Fruit fly (Drosophila melanogaster) whole organism, pupa: Measurements from ENCODE around the gene Pex14.

Experiments used
- CG10348 ChIP-seq: fragments of 200-800 bp; sonication (Bioruptor generic); IDR thresholded peaks from 2 replicates; pipeline ENCODE4 v1.3.6; 2022; ENCODE audit warnings: missing biosample characterization, missing genetic modification characterization
- CG12605 ChIP-seq: fragments of 200-800 bp; sonication (Bioruptor generic); IDR thresholded peaks from 2 replicates; pipeline ENCODE4 v1.3.6; 2022; ENCODE audit warnings: missing biosample characterization, missing genetic modification characterization
- CG13204 ChIP-seq: fragments of 200-800 bp; sonication (Bioruptor generic); optimal IDR thresholded peaks from 2 replicates; lab custom pipeline; 2018; ENCODE audit warnings: missing biosample characterization, mild to moderate bottlenecking, missing genetic modification characterization, moderate library complexity
- CG14655 ChIP-seq: fragments of 200-800 bp; sonication (Bioruptor generic); optimal IDR thresholded peaks from 3 replicates; lab custom pipeline; 2017; ENCODE audit warnings: mild to moderate bottlenecking, missing biosample characterization, missing genetic modification reagents, missing genetic modification characterization
- CG15710 ChIP-seq: fragments of 200-800 bp; sonication (Bioruptor generic); optimal IDR thresholded peaks from 2 replicates; lab custom pipeline; 2018; ENCODE audit warnings: missing biosample characterization, mild to moderate bottlenecking, missing genetic modification characterization, moderate library complexity
- CG17806 ChIP-seq: fragments of 200-800 bp; sonication (Bioruptor generic); optimal IDR thresholded peaks from 2 replicates; lab custom pipeline; 2018; ENCODE audit warnings: missing biosample characterization, mild to moderate bottlenecking, missing genetic modification characterization, moderate library complexity
- CG32121 ChIP-seq: fragments of 200-800 bp; sonication (Bioruptor generic); IDR thresholded peaks from 2 replicates; pipeline ENCODE4 v1.3.6; 2022; ENCODE audit warnings: missing biosample characterization, missing genetic modification characterization
- CG34367 ChIP-seq: fragments of 200-800 bp; sonication (Bioruptor generic); optimal IDR thresholded peaks from 2 replicates; lab custom pipeline; 2018; ENCODE audit warnings: missing biosample characterization, mild to moderate bottlenecking, missing genetic modification characterization
- CG4496 ChIP-seq: fragments of 200-800 bp; sonication (Bioruptor generic); IDR thresholded peaks from 3 replicates; pipeline ENCODE4 v1.3.6; 2022; ENCODE audit warnings: missing biosample characterization, missing genetic modification characterization
- CG8159 ChIP-seq: fragments of 200-800 bp; sonication (Bioruptor generic); optimal IDR thresholded peaks from 3 replicates; lab custom pipeline; 2018; ENCODE audit warnings: missing biosample characterization, mild to moderate bottlenecking, missing genetic modification characterization, moderate library complexity
- CG8301 ChIP-seq: fragments of 200-800 bp; sonication (Bioruptor generic); optimal IDR thresholded peaks from 2 replicates; lab custom pipeline; 2018; ENCODE audit warnings: missing biosample characterization, mild to moderate bottlenecking, missing genetic modification characterization
- CG9948 ChIP-seq: fragments of 200-800 bp; sonication (Bioruptor generic); optimal IDR thresholded peaks from 2 replicates; lab custom pipeline; 2018; ENCODE audit warnings: missing biosample characterization, mild to moderate bottlenecking, missing genetic modification characterization, moderate library complexity
- D1 ChIP-seq: fragments of 200-800 bp; sonication (Bioruptor generic); optimal IDR thresholded peaks from 2 replicates; lab custom pipeline; 2018; ENCODE audit warnings: missing biosample characterization, mild to moderate bottlenecking, missing genetic modification characterization, moderate library complexity
- EcR ChIP-seq: fragments of 200-800 bp; sonication (Bioruptor generic); optimal IDR thresholded peaks from 3 replicates; lab custom pipeline; 2019; ENCODE audit warnings: missing biosample characterization, missing genetic modification characterization, mild to moderate bottlenecking, moderate library complexity, missing genetic modification reagents
- Ets98B ChIP-seq: fragments of 200-800 bp; sonication (Bioruptor generic); IDR thresholded peaks from 2 replicates; pipeline ENCODE4 v1.3.6; 2022; ENCODE audit warnings: missing biosample characterization, missing genetic modification characterization
- Pif1A ChIP-seq: fragments of 200-800 bp; sonication (Bioruptor generic); optimal IDR thresholded peaks from 3 replicates; lab custom pipeline; 2016; ENCODE audit warnings: missing biosample characterization, missing genetic modification characterization
- Pif1B ChIP-seq: fragments of 200-800 bp; sonication (Bioruptor generic); optimal IDR thresholded peaks from 3 replicates; lab custom pipeline; 2016; ENCODE audit warnings: missing biosample characterization, missing genetic modification characterization
- Snoo ChIP-seq: fragments of 200-800 bp; sonication (Bioruptor generic); optimal IDR thresholded peaks from 3 replicates; lab custom pipeline; 2017; ENCODE audit warnings: missing biosample characterization, mild to moderate bottlenecking, missing genetic modification characterization, inconsistent platforms
- fd96Ca ChIP-seq: fragments of 200-800 bp; sonication (Bioruptor generic); IDR thresholded peaks from 3 replicates; pipeline ENCODE4 v1.3.6; 2022; ENCODE audit warnings: missing biosample characterization, missing genetic modification characterization
- gl ChIP-seq: fragments of 200-800 bp; sonication (Bioruptor generic); optimal IDR thresholded peaks from 2 replicates; lab custom pipeline; 2018; ENCODE audit warnings: missing biosample characterization, mild to moderate bottlenecking, missing genetic modification characterization
- rn ChIP-seq: fragments of 200-800 bp; sonication (Bioruptor generic); IDR thresholded peaks from 2 replicates; pipeline ENCODE4 v1.3.6; 2022; ENCODE audit warnings: missing biosample characterization, missing genetic modification characterization

Gene Pex14

dm6 chr3L:20750391-20750790, 28.2 kb upstream of the Pex14 start:
- TF ChIP-seq CG8159 (tag; lab: Kevin White, UChicago) (no peak), rn (GFP tag; lab: Robert Waterston, UW) (no peak), CG10348 (GFP tag; lab: Robert Waterston, UW) (no peak), D1 (no peak), CG8301 (tag; lab: Kevin White, UChicago) (no peak), Snoo (tag; lab: Kevin White, UChicago) (no peak), EcR (no peak), CG12605 (GFP tag; lab: Robert Waterston, UW) (no peak), CG13204 (no peak), fd96Ca (no peak), CG9948 (no peak), CG17806 (tag; lab: Kevin White, UChicago) (no peak)

- no peak for TF ChIP-seq gl
- TF ChIP-seq CG8159 (tag; lab: Kevin White, UChicago) = no peak
- TF ChIP-seq CG4496 (GFP tag; lab: Robert Waterston, UW) = no peak
- no peak for TF ChIP-seq D1
- TF ChIP-seq CG32121 (GFP tag; lab: Robert Waterston, UW) = no peak
- no peak for TF ChIP-seq CG10348 (GFP tag; lab: Robert Waterston, UW)
- TF ChIP-seq fd96Ca = no peak
- TF ChIP-seq CG17806 (tag; lab: Kevin White, UChicago) = no peak
- no peak for TF ChIP-seq CG13204
Observed at dm6 chr3L:20752964-20753363, 25.6 kb upstream of the Pex14 start.

dm6 chr3L:20755585-20755984, 23.0 kb upstream of the Pex14 start, which contains the start of gene CG33912:
CG33912 (minus strand) TSS chr3L:20755685.
- TF ChIP-seq Snoo (tag; lab: Kevin White, UChicago) (no peak), CG8301 (tag; lab: Kevin White, UChicago) (no peak), CG17806 (tag; lab: Kevin White, UChicago) (no peak), CG10348 (GFP tag; lab: Robert Waterston, UW) (no peak), CG14655 (GFP tag; lab: Kevin White, UChicago) (no peak), CG4496 (GFP tag; lab: Robert Waterston, UW) (no peak), EcR (no peak)

dm6 chr3L:20758583-20758982, 20.0 kb upstream of the Pex14 start, which contains the start of gene CG43251:
CG43251 (plus strand) TSS chr3L:20758883.
- TF ChIP-seq Pif1A (no peak), gl (no peak), D1 (no peak), Ets98B (GFP tag; lab: Robert Waterston, UW) (no peak), CG12605 (GFP tag; lab: Robert Waterston, UW) (no peak), CG15710 (no peak), Snoo (tag; lab: Kevin White, UChicago) (no peak), CG9948 (no peak), CG17806 (tag; lab: Kevin White, UChicago) (no peak), fd96Ca (no peak), CG10348 (GFP tag; lab: Robert Waterston, UW) (no peak), CG14655 (GFP tag; lab: Kevin White, UChicago) (no peak), CG4496 (GFP tag; lab: Robert Waterston, UW) (no peak), rn (GFP tag; lab: Robert Waterston, UW) (no peak), CG8159 (tag; lab: Kevin White, UChicago) (no peak), CG32121 (GFP tag; lab: Robert Waterston, UW) (no peak), CG34367 (no peak), Pif1B (GFP tag; lab: Kevin White, UChicago) (no peak), CG13204 (no peak)

- no peak for TF ChIP-seq CG8301 (tag; lab: Kevin White, UChicago)
- no peak for TF ChIP-seq Pif1A
Observed at dm6 chr3L:20761482-20761881, 17.1 kb upstream of the Pex14 start.

- TF ChIP-seq rn (GFP tag; lab: Robert Waterston, UW) = no peak
- no peak for TF ChIP-seq CG4496 (GFP tag; lab: Robert Waterston, UW)
- TF ChIP-seq EcR = no peak
- no peak for TF ChIP-seq CG9948
- no peak for TF ChIP-seq CG14655 (GFP tag; lab: Kevin White, UChicago)
- TF ChIP-seq gl = no peak
Observed at dm6 chr3L:20767227-20767626, 11.4 kb upstream of the Pex14 start.

- TF ChIP-seq CG34367 = no peak
- no peak for TF ChIP-seq Pif1A
- no peak for TF ChIP-seq CG17806 (tag; lab: Kevin White, UChicago)
- TF ChIP-seq Snoo (tag; lab: Kevin White, UChicago) = no peak
- no peak for TF ChIP-seq Ets98B (GFP tag; lab: Robert Waterston, UW)
- TF ChIP-seq D1 = peak; percentile 42
- TF ChIP-seq CG10348 (GFP tag; lab: Robert Waterston, UW) = no peak
- no peak for TF ChIP-seq CG8301 (tag; lab: Kevin White, UChicago)
- peak; percentile 93 for TF ChIP-seq EcR
- no peak for TF ChIP-seq fd96Ca
- TF ChIP-seq CG13204 = no peak
- no peak for TF ChIP-seq CG12605 (GFP tag; lab: Robert Waterston, UW)
- no peak for TF ChIP-seq CG4496 (GFP tag; lab: Robert Waterston, UW)
- TF ChIP-seq CG9948 = no peak
- TF ChIP-seq gl = no peak
- TF ChIP-seq CG32121 (GFP tag; lab: Robert Waterston, UW) = no peak
- no peak for TF ChIP-seq rn (GFP tag; lab: Robert Waterston, UW)
- TF ChIP-seq CG15710 = no peak
- peak; percentile 24 for TF ChIP-seq Pif1B (GFP tag; lab: Kevin White, UChicago)
- no peak for TF ChIP-seq CG14655 (GFP tag; lab: Kevin White, UChicago)
- TF ChIP-seq CG8159 (tag; lab: Kevin White, UChicago) = no peak
Observed at dm6 chr3L:20769350-20769749, 9.2 kb upstream of the Pex14 start, which contains the start of the genes CG4074 and CG4186. CG4074 (minus strand) TSS chr3L:20769500. CG4186 (plus strand) TSS chr3L:20769586.
